Worm (Caenorhabditis elegans) whole organism, young adult: Measurements from ENCODE around the gene fbxb-90.

Experiments used
- B0035.1 ChIP-seq: sonication (generic microtip); optimal IDR thresholded peaks from 2 replicates; lab custom pipeline; 2016; ENCODE audit warnings: missing genetic modification characterization, mild to moderate bottlenecking, missing compliant biosample characterization, missing genotype, missing genetic modification reagents
- B0336.3 ChIP-seq: fragments of 200-800 bp; sonication (Bioruptor generic); IDR thresholded peaks from 2 replicates; pipeline ENCODE4 v1.3.6; 2022; ENCODE audit warnings: missing genetic modification characterization, missing compliant biosample characterization
- C06A6.2 ChIP-seq: fragments of 200-800 bp; sonication (Bioruptor generic); conservative IDR thresholded peaks from 2 replicates; pipeline ENCODE4 v1.3.6; 2022; ENCODE audit warnings: missing genetic modification characterization, missing compliant biosample characterization
- F33H1.4 ChIP-seq: fragments of 200-800 bp; sonication (Bioruptor generic); IDR thresholded peaks from 2 replicates; pipeline ENCODE4 v1.3.6; 2022; ENCODE audit warnings: missing genetic modification reagents, missing genetic modification characterization, missing compliant biosample characterization
- F37B4.10 ChIP-seq: fragments of 200-800 bp; sonication (Bioruptor generic); IDR thresholded peaks from 2 replicates; pipeline ENCODE4 v1.3.6; 2022; ENCODE audit warnings: missing genetic modification characterization, missing compliant biosample characterization
- F55B11.4 ChIP-seq: sonication (generic microtip); optimal IDR thresholded peaks from 2 replicates; lab custom pipeline; 2016; ENCODE audit warnings: missing compliant biosample characterization, missing genetic modification characterization, borderline replicate concordance; ENCODE audit not compliant: insufficient read depth
- Y53G8AR.9 ChIP-seq: fragments of 200-800 bp; sonication (Bioruptor generic); conservative IDR thresholded peaks from 2 replicates; pipeline ENCODE4 v1.3.6; 2022; ENCODE audit warnings: missing genetic modification reagents, missing genetic modification characterization, missing compliant biosample characterization
- Y56A3A.18 ChIP-seq: fragments of 200-800 bp; sonication (Bioruptor generic); IDR thresholded peaks from 2 replicates; pipeline ENCODE4 v1.3.6; 2022; ENCODE audit warnings: missing genetic modification reagents, missing genetic modification characterization, missing compliant biosample characterization
- Y79H2A.3 ChIP-seq: fragments of 200-800 bp; sonication (Bioruptor generic); conservative IDR thresholded peaks from 2 replicates; pipeline ENCODE4 v1.3.6; 2022; ENCODE audit warnings: missing genetic modification reagents, missing genetic modification characterization, missing compliant biosample characterization
- aptf-3 ChIP-seq: fragments of 200-800 bp; sonication (Bioruptor generic); IDR thresholded peaks from 2 replicates; pipeline ENCODE4 v1.3.6; 2022; ENCODE audit warnings: missing genetic modification characterization, missing compliant biosample characterization
- attf-6 ChIP-seq: fragments of 200-800 bp; sonication (Bioruptor generic); IDR thresholded peaks from 2 replicates; pipeline ENCODE4 v1.3.6; 2022; ENCODE audit warnings: missing genetic modification reagents, missing genetic modification characterization, missing compliant biosample characterization
- ceh-40 ChIP-seq: fragments of 200-800 bp; sonication (Bioruptor generic); IDR thresholded peaks from 2 replicates; pipeline ENCODE4 v1.3.6; 2022; ENCODE audit warnings: missing genetic modification characterization, missing compliant biosample characterization
- chd-7 ChIP-seq: sonication (generic microtip); optimal IDR thresholded peaks from 2 replicates; lab custom pipeline; 2016; ENCODE audit warnings: mild to moderate bottlenecking, missing genetic modification characterization, moderate library complexity, missing compliant biosample characterization
- dpl-1 ChIP-seq: fragments of 150-350 bp; optimal IDR thresholded peaks from 2 replicates; lab custom pipeline; 2014; ENCODE audit warnings: missing biosample characterization, missing genetic modification reagents, missing genetic modification characterization
- efl-1 ChIP-seq: fragments of 150-350 bp; optimal IDR thresholded peaks from 2 replicates; lab custom pipeline; 2014; ENCODE audit warnings: missing biosample characterization, missing genetic modification reagents, missing genetic modification characterization
- egl-44 ChIP-seq: fragments of 200-800 bp; sonication (Bioruptor generic); IDR thresholded peaks from 2 replicates; pipeline ENCODE4 v1.3.6; 2022; ENCODE audit warnings: missing genetic modification reagents, missing genetic modification characterization, missing compliant biosample characterization
- egrh-3 ChIP-seq: fragments of 200-800 bp; sonication (Bioruptor generic); IDR thresholded peaks from 2 replicates; pipeline ENCODE4 v1.3.6; 2022; ENCODE audit warnings: missing genetic modification reagents, missing genetic modification characterization, missing compliant biosample characterization
- ekl-4 ChIP-seq: fragments of 200-800 bp; sonication (Bioruptor generic); IDR thresholded peaks from 2 replicates; pipeline ENCODE4 v1.3.6; 2022; ENCODE audit warnings: missing genetic modification reagents, missing genetic modification characterization, missing compliant biosample characterization
- gei-17 ChIP-seq: fragments of 200-800 bp; sonication (Bioruptor generic); optimal IDR thresholded peaks from 2 replicates; lab custom pipeline; 2018; ENCODE audit warnings: mild to moderate bottlenecking, missing genetic modification characterization, missing compliant biosample characterization
- hmg-1.2 ChIP-seq: fragments of 200-800 bp; sonication (Bioruptor generic); IDR thresholded peaks from 2 replicates; pipeline ENCODE4 v1.3.6; 2022; ENCODE audit warnings: missing genetic modification reagents, missing genetic modification characterization, missing compliant biosample characterization
- let-526 ChIP-seq: fragments of 200-800 bp; sonication (Bioruptor generic); IDR thresholded peaks from 2 replicates; pipeline ENCODE4 v1.3.6; 2022; ENCODE audit warnings: missing genetic modification reagents, missing genetic modification characterization, missing compliant biosample characterization
- lin-40 ChIP-seq: sonication (generic microtip); optimal IDR thresholded peaks from 2 replicates; lab custom pipeline; 2016; ENCODE audit warnings: missing genetic modification characterization, mild to moderate bottlenecking, missing compliant biosample characterization, missing genotype, missing genetic modification reagents
- mel-28 ChIP-seq: sonication (generic microtip); optimal IDR thresholded peaks from 2 replicates; lab custom pipeline; 2016; ENCODE audit warnings: borderline replicate concordance, mild to moderate bottlenecking, missing genetic modification characterization, missing compliant biosample characterization
- mes-4 ChIP-seq: sonication (generic microtip); optimal IDR thresholded peaks from 2 replicates; lab custom pipeline; 2016; ENCODE audit warnings: missing genotype, missing genetic modification characterization, missing compliant biosample characterization
- rcor-1 ChIP-seq: fragments of 200-800 bp; sonication (Bioruptor generic); IDR thresholded peaks from 2 replicates; pipeline ENCODE4 v1.3.6; 2022; ENCODE audit warnings: missing genetic modification reagents, missing genetic modification characterization, missing compliant biosample characterization
- rec-8 ChIP-seq, 2 experiments: sonication (generic microtip); optimal IDR thresholded peaks; 2 replicates each; lab custom pipeline; 2016; ENCODE audit warnings: mild to moderate bottlenecking in 2 of 2, missing genetic modification characterization in 2 of 2, missing genetic modification reagents in 2 of 2, missing genotype in 2 of 2, missing biosample characterization in 1 of 2, missing compliant biosample characterization in 1 of 2, moderate library complexity in 1 of 2
- rpc-1 ChIP-seq, 2 experiments: fragments of 150-350 bp in 1 of 2; sonication (generic microtip) in 1 of 2; optimal IDR thresholded peaks; 2 replicates each; lab custom pipeline; 2014 to 2018; ENCODE audit warnings: missing biosample characterization in 1 of 2, missing genetic modification characterization in 1 of 2, missing genetic modification reagents in 1 of 2, missing genotype in 1 of 2
- sdz-38 ChIP-seq: sonication (generic microtip); optimal IDR thresholded peaks from 2 replicates; lab custom pipeline; 2016; ENCODE audit warnings: missing genotype, missing genetic modification characterization, missing compliant biosample characterization
- snpc-1.3 ChIP-seq: sonication (generic microtip); optimal IDR thresholded peaks from 2 replicates; lab custom pipeline; 2017; ENCODE audit warnings: missing genetic modification characterization, mild to moderate bottlenecking, missing compliant biosample characterization, antibody characterized with exemption, moderate library complexity, missing genotype, missing genetic modification reagents; ENCODE audit not compliant: insufficient read depth
- sptf-2 ChIP-seq: fragments of 200-800 bp; sonication (Bioruptor generic); optimal IDR thresholded peaks from 2 replicates; lab custom pipeline; 2018; ENCODE audit warnings: mild to moderate bottlenecking, missing genetic modification characterization, missing compliant biosample characterization
- tlf-1 ChIP-seq: fragments of 200-800 bp; sonication (Bioruptor generic); optimal IDR thresholded peaks from 2 replicates; lab custom pipeline; 2018; ENCODE audit warnings: mild to moderate bottlenecking, missing genetic modification characterization, missing compliant biosample characterization
- unc-62 ChIP-seq: fragments of 150-350 bp; optimal IDR thresholded peaks from 2 replicates; lab custom pipeline; 2014; ENCODE audit warnings: missing biosample characterization, missing genetic modification reagents, missing genetic modification characterization
- zim-3 ChIP-seq: sonication (generic microtip); optimal IDR thresholded peaks from 2 replicates; lab custom pipeline; 2017; ENCODE audit warnings: mild to moderate bottlenecking, missing genetic modification characterization, moderate library complexity, missing compliant biosample characterization
- ztf-26 ChIP-seq: sonication (generic microtip); optimal IDR thresholded peaks from 2 replicates; lab custom pipeline; 2017; ENCODE audit warnings: missing genetic modification characterization, missing compliant biosample characterization
- ztf-28 ChIP-seq: fragments of 200-800 bp; sonication (Bioruptor generic); IDR thresholded peaks from 2 replicates; pipeline ENCODE4 v1.3.6; 2022; ENCODE audit warnings: missing genetic modification reagents, missing genetic modification characterization, missing compliant biosample characterization

fbxb-90 gene

ce11 chrII:3748719-3749118, at the start of gene fbxb-90:
TSS of gene fbxb-90 (minus strand) at chrII:3748819.
- TF ChIP-seq let-526 (no peak), mel-28 (tag; lab: Kevin White, UChicago) (no peak), Y56A3A.18 (GFP tag; lab: Robert Waterston, UW) (no peak), unc-62 (GFP tag; lab: Kevin White, UChicago) (no peak), sptf-2 (GFP tag; lab: Kevin White, UChicago) (no peak), C06A6.2 (GFP tag; lab: Robert Waterston, UW) (no peak), dpl-1 (GFP tag; lab: Kevin White, UChicago) (no peak), F33H1.4 (GFP tag; lab: Robert Waterston, UW) (no peak), B0035.1 (tag; lab: Kevin White, UChicago) (no peak), Y79H2A.3 (GFP tag; lab: Robert Waterston, UW) (no peak), ceh-40 (GFP tag; lab: Robert Waterston, UW) (no peak), attf-6 (GFP tag; lab: Robert Waterston, UW) (no peak), egrh-3 (GFP tag; lab: Robert Waterston, UW) (no peak), snpc-1.3 (no peak), efl-1 (GFP tag; lab: Kevin White, UChicago) (no peak), F37B4.10 (GFP tag; lab: Robert Waterston, UW) (no peak), B0336.3 (GFP tag; lab: Robert Waterston, UW) (no peak), gei-17 (GFP tag; lab: Kevin White, UChicago) (no peak)
- TF ChIP-seq, all 124 proteins: peak for 0

DNA sequence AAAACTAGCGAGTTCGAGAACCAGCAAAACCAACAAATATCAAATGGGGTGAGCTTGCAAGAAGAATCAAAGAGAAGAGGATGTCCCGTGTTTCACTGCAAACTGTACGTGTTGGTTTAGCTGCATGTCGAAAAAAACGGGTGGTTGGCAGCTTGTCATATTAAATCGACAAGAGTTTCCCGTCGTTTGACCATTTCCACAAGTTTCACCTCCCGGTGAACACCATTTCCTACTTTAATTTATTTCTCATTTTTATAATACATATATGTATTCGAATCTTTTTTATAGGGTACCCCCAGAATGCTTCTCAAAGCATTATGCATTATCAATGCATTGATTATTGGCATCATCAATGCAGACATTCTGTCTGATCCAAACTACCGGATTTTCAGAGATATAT, 46.7 kb upstream of the fbxb-90 start, which contains the start of gene Y8A9A.2:
Gene Y8A9A.2, plus strand, starts transcription at position 301 of the 400 bp plus-strand sequence.
- TF ChIP-seq sptf-2 (GFP tag; lab: Kevin White, UChicago) (no peak), zim-3 (tag; lab: Kevin White, UChicago) (no peak), rec-8 (tag; optimal IDR thresholded peaks at IDR 0.05; lab: Kevin White, UChicago) (no peak)

DNA sequence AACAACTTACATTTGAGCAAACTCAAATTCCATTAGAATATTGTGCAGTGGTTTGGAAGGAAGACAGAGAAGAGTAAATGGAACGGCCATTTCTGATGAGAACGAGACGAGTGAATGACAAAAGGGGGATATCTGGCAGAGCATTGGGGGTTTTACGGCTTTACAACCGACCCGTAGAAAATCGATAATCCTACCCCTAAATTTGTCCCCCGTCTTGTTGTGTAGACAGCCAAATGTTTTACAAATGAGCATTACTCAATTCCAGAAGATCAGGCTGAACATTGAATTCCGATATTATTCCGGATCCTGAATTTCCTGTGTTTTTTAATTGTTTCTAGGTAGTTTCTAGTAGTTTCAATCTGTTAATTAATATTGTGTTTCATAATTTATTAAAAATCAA, 44.7 kb upstream of the fbxb-90 start, which contains the start of gene fbxb-99:
Gene fbxb-99, minus strand, starts transcription at position 101 of the 400 bp plus-strand sequence.
- TF ChIP-seq chd-7 (tag; lab: Kevin White, UChicago) (no peak), ztf-26 (no peak), rec-8 (tag; optimal IDR thresholded peaks at IDR 0.05; lab: Kevin White, UChicago) (no peak), F55B11.4 (tag; lab: Kevin White, UChicago) (no peak), lin-40 (tag; lab: Kevin White, UChicago) (no peak), sptf-2 (GFP tag; lab: Kevin White, UChicago) (no peak), sdz-38 (no peak), mes-4 (tag; lab: Kevin White, UChicago) (no peak), egl-44 (GFP tag; lab: Robert Waterston, UW) (no peak), rpc-1 (optimal IDR thresholded peaks at IDR 0.05; lab: Kevin White, UChicago) (no peak), rpc-1 (tag; optimal IDR thresholded peaks at IDR 0.05; lab: Kevin White, UChicago) (no peak), let-526 (no peak), aptf-3 (GFP tag; lab: Robert Waterston, UW) (no peak), ztf-28 (GFP tag; lab: Robert Waterston, UW) (no peak), Y53G8AR.9 (GFP tag; lab: Robert Waterston, UW) (no peak), egrh-3 (GFP tag; lab: Robert Waterston, UW) (no peak), rcor-1 (GFP tag; lab: Robert Waterston, UW) (no peak), ekl-4 (no peak), hmg-1.2 (no peak), tlf-1 (GFP tag; lab: Kevin White, UChicago) (no peak), F33H1.4 (GFP tag; lab: Robert Waterston, UW) (no peak)
- TF ChIP-seq, all 124 proteins: peak for 0
